Fruit fly (Drosophila melanogaster) whole organism, pupa: ENCODE results near the gene CG34384.
A peak's percentile ranks its signal among the peaks of the same experiment; 100 is the strongest.

Experiments used
- CG10348 ChIP-seq: fragments of 200-800 bp; sonication (Bioruptor generic); IDR thresholded peaks from 2 replicates; pipeline ENCODE4 v1.3.6; 2022; ENCODE audit warnings: missing biosample characterization, missing genetic modification characterization
- CG12605 ChIP-seq: fragments of 200-800 bp; sonication (Bioruptor generic); IDR thresholded peaks from 2 replicates; pipeline ENCODE4 v1.3.6; 2022; ENCODE audit warnings: missing biosample characterization, missing genetic modification characterization
- CG13204 ChIP-seq: fragments of 200-800 bp; sonication (Bioruptor generic); optimal IDR thresholded peaks from 2 replicates; lab custom pipeline; 2018; ENCODE audit warnings: missing biosample characterization, mild to moderate bottlenecking, missing genetic modification characterization, moderate library complexity
- CG14655 ChIP-seq: fragments of 200-800 bp; sonication (Bioruptor generic); optimal IDR thresholded peaks from 3 replicates; lab custom pipeline; 2017; ENCODE audit warnings: mild to moderate bottlenecking, missing biosample characterization, missing genetic modification reagents, missing genetic modification characterization
- CG15710 ChIP-seq: fragments of 200-800 bp; sonication (Bioruptor generic); optimal IDR thresholded peaks from 2 replicates; lab custom pipeline; 2018; ENCODE audit warnings: missing biosample characterization, mild to moderate bottlenecking, missing genetic modification characterization, moderate library complexity
- CG17806 ChIP-seq: fragments of 200-800 bp; sonication (Bioruptor generic); optimal IDR thresholded peaks from 2 replicates; lab custom pipeline; 2018; ENCODE audit warnings: missing biosample characterization, mild to moderate bottlenecking, missing genetic modification characterization, moderate library complexity
- CG32121 ChIP-seq: fragments of 200-800 bp; sonication (Bioruptor generic); IDR thresholded peaks from 2 replicates; pipeline ENCODE4 v1.3.6; 2022; ENCODE audit warnings: missing biosample characterization, missing genetic modification characterization
- CG34367 ChIP-seq: fragments of 200-800 bp; sonication (Bioruptor generic); optimal IDR thresholded peaks from 2 replicates; lab custom pipeline; 2018; ENCODE audit warnings: missing biosample characterization, mild to moderate bottlenecking, missing genetic modification characterization
- CG4496 ChIP-seq: fragments of 200-800 bp; sonication (Bioruptor generic); IDR thresholded peaks from 3 replicates; pipeline ENCODE4 v1.3.6; 2022; ENCODE audit warnings: missing biosample characterization, missing genetic modification characterization
- CG8159 ChIP-seq: fragments of 200-800 bp; sonication (Bioruptor generic); optimal IDR thresholded peaks from 3 replicates; lab custom pipeline; 2018; ENCODE audit warnings: missing biosample characterization, mild to moderate bottlenecking, missing genetic modification characterization, moderate library complexity
- CG8301 ChIP-seq: fragments of 200-800 bp; sonication (Bioruptor generic); optimal IDR thresholded peaks from 2 replicates; lab custom pipeline; 2018; ENCODE audit warnings: missing biosample characterization, mild to moderate bottlenecking, missing genetic modification characterization
- CG9948 ChIP-seq: fragments of 200-800 bp; sonication (Bioruptor generic); optimal IDR thresholded peaks from 2 replicates; lab custom pipeline; 2018; ENCODE audit warnings: missing biosample characterization, mild to moderate bottlenecking, missing genetic modification characterization, moderate library complexity
- D1 ChIP-seq: fragments of 200-800 bp; sonication (Bioruptor generic); optimal IDR thresholded peaks from 2 replicates; lab custom pipeline; 2018; ENCODE audit warnings: missing biosample characterization, mild to moderate bottlenecking, missing genetic modification characterization, moderate library complexity
- EcR ChIP-seq: fragments of 200-800 bp; sonication (Bioruptor generic); optimal IDR thresholded peaks from 3 replicates; lab custom pipeline; 2019; ENCODE audit warnings: missing biosample characterization, missing genetic modification characterization, mild to moderate bottlenecking, moderate library complexity, missing genetic modification reagents
- Ets98B ChIP-seq: fragments of 200-800 bp; sonication (Bioruptor generic); IDR thresholded peaks from 2 replicates; pipeline ENCODE4 v1.3.6; 2022; ENCODE audit warnings: missing biosample characterization, missing genetic modification characterization
- Pif1A ChIP-seq: fragments of 200-800 bp; sonication (Bioruptor generic); optimal IDR thresholded peaks from 3 replicates; lab custom pipeline; 2016; ENCODE audit warnings: missing biosample characterization, missing genetic modification characterization
- Pif1B ChIP-seq: fragments of 200-800 bp; sonication (Bioruptor generic); optimal IDR thresholded peaks from 3 replicates; lab custom pipeline; 2016; ENCODE audit warnings: missing biosample characterization, missing genetic modification characterization
- Snoo ChIP-seq: fragments of 200-800 bp; sonication (Bioruptor generic); optimal IDR thresholded peaks from 3 replicates; lab custom pipeline; 2017; ENCODE audit warnings: missing biosample characterization, mild to moderate bottlenecking, missing genetic modification characterization, inconsistent platforms
- fd96Ca ChIP-seq: fragments of 200-800 bp; sonication (Bioruptor generic); IDR thresholded peaks from 3 replicates; pipeline ENCODE4 v1.3.6; 2022; ENCODE audit warnings: missing biosample characterization, missing genetic modification characterization
- gl ChIP-seq: fragments of 200-800 bp; sonication (Bioruptor generic); optimal IDR thresholded peaks from 2 replicates; lab custom pipeline; 2018; ENCODE audit warnings: missing biosample characterization, mild to moderate bottlenecking, missing genetic modification characterization
- rn ChIP-seq: fragments of 200-800 bp; sonication (Bioruptor generic); IDR thresholded peaks from 2 replicates; pipeline ENCODE4 v1.3.6; 2022; ENCODE audit warnings: missing biosample characterization, missing genetic modification characterization

Gene CG34384

DNA sequence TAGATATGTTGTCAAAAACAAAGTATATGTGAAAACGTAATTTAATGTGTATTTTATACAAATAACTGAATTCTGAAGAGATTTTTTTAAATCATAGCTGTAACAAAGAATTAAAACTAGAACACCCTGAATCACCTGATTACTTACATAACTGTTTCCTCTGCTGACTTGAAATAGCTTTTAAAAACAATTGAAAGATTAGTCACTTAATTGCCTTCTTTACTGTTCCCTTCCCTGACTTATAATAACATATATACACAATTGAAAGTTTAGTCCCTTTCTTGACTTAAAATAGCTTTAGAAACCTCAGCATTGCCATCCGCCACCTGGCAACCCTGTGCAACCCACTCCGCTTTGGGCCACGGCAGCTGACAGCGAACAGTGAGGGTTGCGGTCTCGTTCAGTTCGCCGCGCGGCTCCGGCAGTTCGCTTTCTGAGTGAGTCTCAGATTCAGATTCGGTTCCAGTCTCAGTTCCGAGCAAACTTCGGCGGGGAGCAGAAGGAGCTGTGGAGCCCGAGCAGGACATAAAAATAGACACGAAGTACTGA is at the start of gene CG34384:
Gene CG34384 (plus strand): TSS at position 381 of the 549 bp plus-strand sequence.
- peak; percentile 46 for TF ChIP-seq CG15710 (tag; lab: Kevin White, UChicago)
- TF ChIP-seq CG14655 (GFP tag; lab: Kevin White, UChicago), result peak; percentile 49
- TF ChIP-seq Pif1B (GFP tag; lab: Kevin White, UChicago), result no peak
- peak; percentile 71 for TF ChIP-seq CG8159 (tag; lab: Kevin White, UChicago)
- TF ChIP-seq CG10348, result no peak
- TF ChIP-seq Pif1A, result peak; percentile 21
- TF ChIP-seq CG34367 (tag; lab: Kevin White, UChicago), result no peak
- TF ChIP-seq CG8301 (tag; lab: Kevin White, UChicago), result peak; percentile 31
- no peak for TF ChIP-seq Ets98B
- peak; percentile 23 for TF ChIP-seq CG9948
- peak; percentile 16 for TF ChIP-seq CG17806 (tag; lab: Kevin White, UChicago)
- TF ChIP-seq EcR (GFP tag; lab: Kevin White, UChicago), result no peak
- TF ChIP-seq gl (tag; lab: Kevin White, UChicago), result no peak
- no peak for TF ChIP-seq rn (GFP tag; lab: Robert Waterston, UW)
- no peak for TF ChIP-seq Snoo (tag; lab: Kevin White, UChicago)
- no peak for TF ChIP-seq CG12605 (GFP tag; lab: Robert Waterston, UW)
- no peak for TF ChIP-seq CG13204 (GFP tag; lab: Kevin White, UChicago)
- TF ChIP-seq, all 21 proteins: peak for 7

DNA sequence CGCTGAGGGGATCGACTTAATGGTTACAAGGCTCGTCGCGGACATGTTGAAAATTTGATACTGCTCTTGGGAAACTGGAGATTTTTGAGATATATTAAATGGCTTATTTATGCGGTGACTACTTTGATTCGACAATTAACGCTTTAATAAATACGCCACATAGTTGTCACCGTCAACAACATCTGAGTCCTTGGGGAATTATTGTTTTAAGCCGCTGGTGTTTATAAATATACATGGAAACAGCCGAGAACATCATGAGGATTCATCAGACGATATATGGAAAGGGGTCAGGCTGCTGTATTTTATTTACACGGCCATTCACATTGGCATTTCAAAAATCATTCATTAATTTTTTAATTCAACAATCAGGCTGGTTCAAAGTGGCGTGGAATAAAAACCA is 42.5 kb upstream of the CG34384 start, which contains the start of gene CG11286:
Gene CG11286 (minus strand): TSS at position 101 of the 400 bp plus-strand sequence.
- TF ChIP-seq Pif1A, result no peak
- TF ChIP-seq CG10348, result no peak
- TF ChIP-seq EcR (GFP tag; lab: Kevin White, UChicago), result no peak
- TF ChIP-seq CG12605 (GFP tag; lab: Robert Waterston, UW), result no peak
- TF ChIP-seq CG17806 (tag; lab: Kevin White, UChicago), result no peak
- no peak for TF ChIP-seq CG32121 (GFP tag; lab: Robert Waterston, UW)
- TF ChIP-seq fd96Ca (GFP tag; lab: Robert Waterston, UW), result no peak
- TF ChIP-seq CG15710 (tag; lab: Kevin White, UChicago), result no peak
- no peak for TF ChIP-seq Ets98B
- no peak for TF ChIP-seq CG8159 (tag; lab: Kevin White, UChicago)
- TF ChIP-seq CG8301 (tag; lab: Kevin White, UChicago), result no peak
- TF ChIP-seq CG14655 (GFP tag; lab: Kevin White, UChicago), result no peak
- TF ChIP-seq CG34367 (tag; lab: Kevin White, UChicago), result no peak
- TF ChIP-seq D1, result no peak
- no peak for TF ChIP-seq CG13204 (GFP tag; lab: Kevin White, UChicago)
- TF ChIP-seq Snoo (tag; lab: Kevin White, UChicago), result no peak

DNA sequence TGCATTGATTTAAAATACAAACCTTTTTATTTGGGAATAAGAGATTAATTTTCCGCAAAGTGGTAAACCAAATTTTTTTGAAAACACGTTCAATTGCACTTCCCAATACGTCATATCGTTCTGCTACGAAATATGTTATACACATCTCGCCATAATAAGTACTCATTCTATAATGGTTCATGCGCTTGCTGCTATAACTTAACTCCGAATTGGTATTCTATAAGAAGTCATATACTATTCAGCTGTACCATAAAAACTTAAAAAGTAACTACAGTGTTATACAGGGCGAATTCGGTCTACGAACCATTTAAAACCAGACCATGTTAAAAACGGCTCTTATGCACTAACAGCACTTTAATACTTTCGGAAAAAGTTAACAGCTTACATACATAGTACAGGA is 34.5 kb upstream of the CG34384 start:
- TF ChIP-seq gl (tag; lab: Kevin White, UChicago) (no peak), CG34367 (tag; lab: Kevin White, UChicago) (peak; percentile 34), D1 (peak; percentile 0), CG14655 (GFP tag; lab: Kevin White, UChicago) (peak; percentile 48), Snoo (tag; lab: Kevin White, UChicago) (no peak), EcR (GFP tag; lab: Kevin White, UChicago) (no peak), CG15710 (tag; lab: Kevin White, UChicago) (no peak), CG10348 (no peak), CG8159 (tag; lab: Kevin White, UChicago) (peak; percentile 6), Pif1A (no peak), CG12605 (GFP tag; lab: Robert Waterston, UW) (no peak), CG4496 (GFP tag; lab: Robert Waterston, UW) (peak; percentile 79), CG17806 (tag; lab: Kevin White, UChicago) (no peak), CG13204 (GFP tag; lab: Kevin White, UChicago) (no peak), CG32121 (GFP tag; lab: Robert Waterston, UW) (no peak), rn (GFP tag; lab: Robert Waterston, UW) (no peak), CG8301 (tag; lab: Kevin White, UChicago) (no peak), Pif1B (GFP tag; lab: Kevin White, UChicago) (no peak), Ets98B (peak; percentile 69; the same call in 1 of the 2 replicates), CG9948 (no peak), fd96Ca (GFP tag; lab: Robert Waterston, UW) (no peak)

DNA sequence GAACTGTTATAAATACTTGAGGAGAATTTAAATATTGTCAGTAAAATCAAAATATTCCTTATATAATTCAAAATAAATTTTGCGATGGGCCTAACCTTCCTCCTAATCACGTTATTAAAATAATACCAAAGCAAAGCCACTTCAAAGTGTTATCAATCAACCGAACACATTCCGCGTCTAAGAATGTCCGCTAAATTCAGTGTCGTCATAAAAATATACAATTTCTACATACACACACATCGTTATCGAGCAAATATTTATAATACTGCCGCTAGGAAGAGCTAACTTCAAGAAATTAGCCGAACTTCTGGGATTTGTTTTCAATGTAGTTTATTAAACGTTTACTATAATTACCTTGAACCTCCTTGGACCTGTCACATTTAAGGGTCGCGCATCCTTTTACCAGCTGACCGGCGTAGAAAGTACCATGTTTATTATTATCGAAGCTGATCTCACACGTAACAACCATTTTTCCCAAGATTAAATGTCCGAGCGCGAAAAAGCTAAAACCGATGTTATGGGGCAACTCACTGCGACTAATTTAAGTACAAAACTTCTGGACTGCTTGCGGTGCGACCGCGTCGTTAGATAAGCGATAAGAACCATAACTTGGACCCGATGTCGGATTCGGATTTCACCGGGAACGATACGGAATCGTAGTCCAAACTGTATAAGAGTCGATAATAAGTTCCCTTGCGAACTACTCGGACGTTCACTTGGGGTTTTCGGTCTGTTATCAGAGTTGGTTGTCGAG is 31.1 kb upstream of the CG34384 start, which contains the start of gene CG18747:
Gene CG18747 (minus strand): TSS at position 514 of the 754 bp plus-strand sequence.
- TF ChIP-seq CG12605 (GFP tag; lab: Robert Waterston, UW) (no peak), CG13204 (GFP tag; lab: Kevin White, UChicago) (no peak), CG9948 (no peak), CG32121 (GFP tag; lab: Robert Waterston, UW) (no peak), CG4496 (GFP tag; lab: Robert Waterston, UW) (no peak), Pif1A (no peak), D1 (no peak), Ets98B (no peak), CG8159 (tag; lab: Kevin White, UChicago) (no peak), fd96Ca (GFP tag; lab: Robert Waterston, UW) (no peak), CG34367 (tag; lab: Kevin White, UChicago) (no peak), EcR (GFP tag; lab: Kevin White, UChicago) (no peak), rn (GFP tag; lab: Robert Waterston, UW) (no peak)

DNA sequence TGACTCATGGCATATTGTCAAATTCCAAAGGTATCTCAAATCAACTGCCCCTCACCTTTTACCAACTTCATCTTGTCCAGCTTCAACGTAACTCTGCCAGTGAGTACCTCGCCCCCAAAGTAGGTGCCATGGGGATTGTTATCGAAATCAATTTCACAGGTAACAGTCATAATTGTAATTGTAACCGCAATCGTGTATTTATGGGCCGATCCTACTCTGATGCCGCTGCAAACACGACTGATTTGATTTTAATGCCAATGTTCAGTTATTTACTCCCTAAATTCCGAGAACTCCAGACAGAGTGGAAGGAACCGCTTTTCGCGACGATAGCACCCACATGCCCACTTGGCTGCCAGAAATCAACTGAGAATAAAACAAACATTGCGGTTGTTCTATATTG is 28.4 kb upstream of the CG34384 start, which contains the start of gene CG18745:
Gene CG18745 (minus strand): TSS at position 336 of the 400 bp plus-strand sequence.
- TF ChIP-seq CG14655 (GFP tag; lab: Kevin White, UChicago) (no peak), CG9948 (no peak), CG34367 (tag; lab: Kevin White, UChicago) (no peak), Pif1B (GFP tag; lab: Kevin White, UChicago) (no peak), Snoo (tag; lab: Kevin White, UChicago) (no peak), CG13204 (GFP tag; lab: Kevin White, UChicago) (no peak)
- TF ChIP-seq, all 21 proteins: peak for 0
